Worm (Caenorhabditis elegans): Measurements from ENCODE around the gene C07D10.6.

C07D10.6 gene

ce11 chrII:7394690-7395054, 15.6 kb downstream of the C07D10.6 start, which contains the start of gene bath-44:
Gene bath-44, plus strand, starts transcription at chrII:7394955.
- TF ChIP-seq C08G9.2 (tag; optimal IDR thresholded peaks at IDR 0.05) (no peak), unc-42 (tag; optimal IDR thresholded peaks at IDR 0.05) (no peak), ceh-6 (GFP tag; optimal IDR thresholded peaks at IDR 0.05) (no peak), ztf-16 (tag; optimal IDR thresholded peaks at IDR 0.05) (no peak), lim-6 (tag; optimal IDR thresholded peaks at IDR 0.05) (no peak), sdc-2 (tag; optimal IDR thresholded peaks at IDR 0.05) (no peak), Y22D7AL.16 (tag; optimal IDR thresholded peaks at IDR 0.05) (no peak), ceh-31 (tag; optimal IDR thresholded peaks at IDR 0.05) (no peak), mec-3 (tag; optimal IDR thresholded peaks at IDR 0.05; ENCODE audit: borderline replicate concordance) (no peak), ttx-3 (tag; optimal IDR thresholded peaks at IDR 0.05) (no peak), pros-1 (tag; optimal IDR thresholded peaks at IDR 0.05) (no peak), ceh-22 (tag; optimal IDR thresholded peaks at IDR 0.05) (no peak), dmd-4 (tag; optimal IDR thresholded peaks at IDR 0.05; ENCODE audit: borderline replicate concordance) (no peak), ceh-24 (tag; optimal IDR thresholded peaks at IDR 0.05) (no peak), ceh-9 (tag; optimal IDR thresholded peaks at IDR 0.05) (no peak), ets-4 (tag; optimal IDR thresholded peaks at IDR 0.05) (no peak), K09A11.1 (tag; optimal IDR thresholded peaks at IDR 0.05; ENCODE audit: insufficient read depth) (no peak)

- TF ChIP-seq rnt-1 (tag; optimal IDR thresholded peaks at IDR 0.05) = no peak
- no peak for TF ChIP-seq ceh-24 (tag; optimal IDR thresholded peaks at IDR 0.05)
- TF ChIP-seq hlh-30 (tag; optimal IDR thresholded peaks at IDR 0.05; ENCODE audit: insufficient read depth) = no peak
- no peak for TF ChIP-seq T23F11.4 (GFP tag; optimal IDR thresholded peaks at IDR 0.05)
- TF ChIP-seq syd-9 (tag; optimal IDR thresholded peaks at IDR 0.05) = no peak
- TF ChIP-seq tbx-2 (tag; optimal IDR thresholded peaks at IDR 0.05) = no peak
- TF ChIP-seq sdc-2 (tag; optimal IDR thresholded peaks at IDR 0.05) = no peak
- no peak for TF ChIP-seq ceh-22 (tag; optimal IDR thresholded peaks at IDR 0.05)
- no peak for TF ChIP-seq ceh-14 (tag; optimal IDR thresholded peaks at IDR 0.05)
- TF ChIP-seq unc-55 (GFP tag; optimal IDR thresholded peaks at IDR 0.05) = no peak
- TF ChIP-seq lim-6 (tag; optimal IDR thresholded peaks at IDR 0.05) = no peak
- no peak for TF ChIP-seq unc-86 (tag; optimal IDR thresholded peaks at IDR 0.05)
- no peak for TF ChIP-seq ahr-1 (tag; optimal IDR thresholded peaks at IDR 0.05)
- TF ChIP-seq pros-1 (tag; optimal IDR thresholded peaks at IDR 0.05) = no peak
- no peak for TF ChIP-seq odd-2 (tag; optimal IDR thresholded peaks at IDR 0.05)
- no peak for TF ChIP-seq K09A11.1 (tag; optimal IDR thresholded peaks at IDR 0.05; ENCODE audit: insufficient read depth)
- no peak for TF ChIP-seq hlh-15 (tag; optimal IDR thresholded peaks at IDR 0.05)
- TF ChIP-seq pax-1 (tag; optimal IDR thresholded peaks at IDR 0.05) = no peak
- TF ChIP-seq dve-1 (tag; optimal IDR thresholded peaks at IDR 0.05) = no peak
- no peak for TF ChIP-seq fax-1 (tag; optimal IDR thresholded peaks at IDR 0.05)
Observed at ce11 chrII:7396081-7396480, 17.0 kb downstream of the C07D10.6 start.

ce11 chrII:7397273-7397840, 18.2 kb downstream of the C07D10.6 start:
- TF ChIP-seq ceh-31 (tag; optimal IDR thresholded peaks at IDR 0.05) (peak; percentile 4), sox-4 (tag; optimal IDR thresholded peaks at IDR 0.05) (no peak), ets-4 (tag; optimal IDR thresholded peaks at IDR 0.05) (peak; percentile 45)

ce11 chrII:7398712-7399111, 19.6 kb downstream of the C07D10.6 start, which contains the start of gene C07D10.1:
Gene C07D10.1, plus strand, starts transcription at chrII:7399012.
- no peak for TF ChIP-seq C38D4.7 (GFP tag; optimal IDR thresholded peaks at IDR 0.05)
- no peak for TF ChIP-seq ztf-16 (tag; optimal IDR thresholded peaks at IDR 0.05)
- no peak for TF ChIP-seq che-1 (tag; optimal IDR thresholded peaks at IDR 0.05)
- TF ChIP-seq elt-2 (tag; optimal IDR thresholded peaks at IDR 0.05) = peak; percentile 11
- TF ChIP-seq ceh-30 (tag; optimal IDR thresholded peaks at IDR 0.05) = no peak
- TF ChIP-seq ceh-19 (GFP tag; optimal IDR thresholded peaks at IDR 0.05) = no peak
